Worm (Caenorhabditis elegans) whole organism, L4 larva: ENCODE results near the gene mnp-1.

Source experiments
- R02D3.7 ChIP-seq: fragments of 150-350 bp; sonication (generic microtip); optimal IDR thresholded peaks from 3 replicates; lab custom pipeline; 2014; ENCODE audit warnings: missing biosample characterization, missing genetic modification characterization
- fos-1 ChIP-seq: fragments of 150-350 bp; optimal IDR thresholded peaks from 2 replicates; lab custom pipeline; 2014; ENCODE audit warnings: missing biosample characterization, missing genetic modification characterization
- lin-39 ChIP-seq: fragments of 150-350 bp; optimal IDR thresholded peaks from 2 replicates; lab custom pipeline; 2014; ENCODE audit warnings: missing biosample characterization, missing genetic modification reagents, missing genetic modification characterization

- no peak for TF ChIP-seq fos-1 (tag; lab: Kevin White, UChicago)
- no peak for TF ChIP-seq R02D3.7
- TF ChIP-seq lin-39 (tag; lab: Kevin White, UChicago): no peak
Measured at ce11 chrIII:4357438-4357837, 1.0 kb downstream of the mnp-1 start.
